Fruit fly (Drosophila melanogaster) whole organism, pupa: Measurements from ENCODE around the gene CG13676.
A peak's percentile ranks its signal among the peaks of the same experiment; 100 is the strongest.

Experiments used
- CG10348 ChIP-seq: fragments of 200-800 bp; sonication (Bioruptor generic); IDR thresholded peaks from 2 replicates; pipeline ENCODE4 v1.3.6; 2022; ENCODE audit warnings: missing biosample characterization, missing genetic modification characterization
- CG12605 ChIP-seq: fragments of 200-800 bp; sonication (Bioruptor generic); IDR thresholded peaks from 2 replicates; pipeline ENCODE4 v1.3.6; 2022; ENCODE audit warnings: missing biosample characterization, missing genetic modification characterization
- CG13204 ChIP-seq: fragments of 200-800 bp; sonication (Bioruptor generic); optimal IDR thresholded peaks from 2 replicates; lab custom pipeline; 2018; ENCODE audit warnings: missing biosample characterization, mild to moderate bottlenecking, missing genetic modification characterization, moderate library complexity
- CG14655 ChIP-seq: fragments of 200-800 bp; sonication (Bioruptor generic); optimal IDR thresholded peaks from 3 replicates; lab custom pipeline; 2017; ENCODE audit warnings: mild to moderate bottlenecking, missing biosample characterization, missing genetic modification reagents, missing genetic modification characterization
- CG15710 ChIP-seq: fragments of 200-800 bp; sonication (Bioruptor generic); optimal IDR thresholded peaks from 2 replicates; lab custom pipeline; 2018; ENCODE audit warnings: missing biosample characterization, mild to moderate bottlenecking, missing genetic modification characterization, moderate library complexity
- CG17806 ChIP-seq: fragments of 200-800 bp; sonication (Bioruptor generic); optimal IDR thresholded peaks from 2 replicates; lab custom pipeline; 2018; ENCODE audit warnings: missing biosample characterization, mild to moderate bottlenecking, missing genetic modification characterization, moderate library complexity
- CG32121 ChIP-seq: fragments of 200-800 bp; sonication (Bioruptor generic); IDR thresholded peaks from 2 replicates; pipeline ENCODE4 v1.3.6; 2022; ENCODE audit warnings: missing biosample characterization, missing genetic modification characterization
- CG34367 ChIP-seq: fragments of 200-800 bp; sonication (Bioruptor generic); optimal IDR thresholded peaks from 2 replicates; lab custom pipeline; 2018; ENCODE audit warnings: missing biosample characterization, mild to moderate bottlenecking, missing genetic modification characterization
- CG4496 ChIP-seq: fragments of 200-800 bp; sonication (Bioruptor generic); IDR thresholded peaks from 3 replicates; pipeline ENCODE4 v1.3.6; 2022; ENCODE audit warnings: missing biosample characterization, missing genetic modification characterization
- CG8159 ChIP-seq: fragments of 200-800 bp; sonication (Bioruptor generic); optimal IDR thresholded peaks from 3 replicates; lab custom pipeline; 2018; ENCODE audit warnings: missing biosample characterization, mild to moderate bottlenecking, missing genetic modification characterization, moderate library complexity
- CG8301 ChIP-seq: fragments of 200-800 bp; sonication (Bioruptor generic); optimal IDR thresholded peaks from 2 replicates; lab custom pipeline; 2018; ENCODE audit warnings: missing biosample characterization, mild to moderate bottlenecking, missing genetic modification characterization
- CG9948 ChIP-seq: fragments of 200-800 bp; sonication (Bioruptor generic); optimal IDR thresholded peaks from 2 replicates; lab custom pipeline; 2018; ENCODE audit warnings: missing biosample characterization, mild to moderate bottlenecking, missing genetic modification characterization, moderate library complexity
- D1 ChIP-seq: fragments of 200-800 bp; sonication (Bioruptor generic); optimal IDR thresholded peaks from 2 replicates; lab custom pipeline; 2018; ENCODE audit warnings: missing biosample characterization, mild to moderate bottlenecking, missing genetic modification characterization, moderate library complexity
- EcR ChIP-seq: fragments of 200-800 bp; sonication (Bioruptor generic); optimal IDR thresholded peaks from 3 replicates; lab custom pipeline; 2019; ENCODE audit warnings: missing biosample characterization, missing genetic modification characterization, mild to moderate bottlenecking, moderate library complexity, missing genetic modification reagents
- Ets98B ChIP-seq: fragments of 200-800 bp; sonication (Bioruptor generic); IDR thresholded peaks from 2 replicates; pipeline ENCODE4 v1.3.6; 2022; ENCODE audit warnings: missing biosample characterization, missing genetic modification characterization
- Pif1A ChIP-seq: fragments of 200-800 bp; sonication (Bioruptor generic); optimal IDR thresholded peaks from 3 replicates; lab custom pipeline; 2016; ENCODE audit warnings: missing biosample characterization, missing genetic modification characterization
- Pif1B ChIP-seq: fragments of 200-800 bp; sonication (Bioruptor generic); optimal IDR thresholded peaks from 3 replicates; lab custom pipeline; 2016; ENCODE audit warnings: missing biosample characterization, missing genetic modification characterization
- Snoo ChIP-seq: fragments of 200-800 bp; sonication (Bioruptor generic); optimal IDR thresholded peaks from 3 replicates; lab custom pipeline; 2017; ENCODE audit warnings: missing biosample characterization, mild to moderate bottlenecking, missing genetic modification characterization, inconsistent platforms
- fd96Ca ChIP-seq: fragments of 200-800 bp; sonication (Bioruptor generic); IDR thresholded peaks from 3 replicates; pipeline ENCODE4 v1.3.6; 2022; ENCODE audit warnings: missing biosample characterization, missing genetic modification characterization
- gl ChIP-seq: fragments of 200-800 bp; sonication (Bioruptor generic); optimal IDR thresholded peaks from 2 replicates; lab custom pipeline; 2018; ENCODE audit warnings: missing biosample characterization, mild to moderate bottlenecking, missing genetic modification characterization
- rn ChIP-seq: fragments of 200-800 bp; sonication (Bioruptor generic); IDR thresholded peaks from 2 replicates; pipeline ENCODE4 v1.3.6; 2022; ENCODE audit warnings: missing biosample characterization, missing genetic modification characterization

Gene CG13676

dm6 chr3L:8121590-8121989 lies 30.0 kb downstream of the CG13676 start, which contains the start of gene ldbr:
Gene ldbr (plus strand): TSS chr3L:8121827.
- TF ChIP-seq CG9948 (tag; lab: Kevin White, UChicago) (no peak), CG8159 (tag; lab: Kevin White, UChicago) (no peak), Ets98B (no peak), Snoo (tag; lab: Kevin White, UChicago) (peak; percentile 12), CG34367 (tag; lab: Kevin White, UChicago) (no peak), CG14655 (GFP tag; lab: Kevin White, UChicago) (no peak)

dm6 chr3L:8116809-8117208 lies 34.8 kb downstream of the CG13676 start:
- TF ChIP-seq CG17806 (tag; lab: Kevin White, UChicago) (no peak), CG32121 (GFP tag; lab: Robert Waterston, UW) (0 out of 2 replicates have a peak, but pooled peaks have one; percentile 16)

- TF ChIP-seq CG14655 (GFP tag; lab: Kevin White, UChicago): no peak
- peak; percentile 56 for TF ChIP-seq rn
- no peak for TF ChIP-seq EcR (GFP tag; lab: Kevin White, UChicago)
- TF ChIP-seq CG32121 (GFP tag; lab: Robert Waterston, UW): peak; percentile 37; the same call in 1 of the 2 replicates
- TF ChIP-seq CG10348: no peak
- no peak for TF ChIP-seq D1 (tag; lab: Kevin White, UChicago)
- no peak for TF ChIP-seq Pif1B (GFP tag; lab: Kevin White, UChicago)
- TF ChIP-seq Pif1A: no peak
- no peak for TF ChIP-seq CG13204 (GFP tag; lab: Kevin White, UChicago)
- TF ChIP-seq CG8159 (tag; lab: Kevin White, UChicago): no peak
- TF ChIP-seq CG17806 (tag; lab: Kevin White, UChicago): peak; percentile 52
- peak; percentile 64 for TF ChIP-seq CG4496 (GFP tag; lab: Robert Waterston, UW)
- TF ChIP-seq CG12605 (GFP tag; lab: Robert Waterston, UW): no peak; the same call in 1 of the 2 replicates
- peak; percentile 70 for TF ChIP-seq Snoo (tag; lab: Kevin White, UChicago)
- no peak for TF ChIP-seq CG8301 (tag; lab: Kevin White, UChicago)
- peak; percentile 70 for TF ChIP-seq CG15710
- peak; percentile 68 for TF ChIP-seq Ets98B
- peak; percentile 65; the same call in 1 of the 3 replicates for TF ChIP-seq fd96Ca (GFP tag; lab: Robert Waterston, UW)
- TF ChIP-seq gl (tag; lab: Kevin White, UChicago): peak; percentile 26
- TF ChIP-seq CG9948 (tag; lab: Kevin White, UChicago): peak; percentile 47
- TF ChIP-seq CG34367 (tag; lab: Kevin White, UChicago): peak; percentile 35
These were observed 35.6 kb downstream of the CG13676 start, which contains the start of the genes Arp3 and msk for dm6 chr3L:8115864-8116528. Gene Arp3 (minus strand): TSS chr3L:8115902. Gene msk (plus strand): TSS chr3L:8116179.

- TF ChIP-seq fd96Ca (GFP tag; lab: Robert Waterston, UW) (no peak; the same call in 2 of the 3 replicates), Ets98B (peak; percentile 40), CG10348 (no peak), EcR (GFP tag; lab: Kevin White, UChicago) (no peak), CG34367 (tag; lab: Kevin White, UChicago) (no peak), CG32121 (GFP tag; lab: Robert Waterston, UW) (peak; percentile 20; the same call in 1 of the 2 replicates), CG14655 (GFP tag; lab: Kevin White, UChicago) (no peak), CG13204 (GFP tag; lab: Kevin White, UChicago) (no peak), CG8159 (tag; lab: Kevin White, UChicago) (no peak), CG12605 (GFP tag; lab: Robert Waterston, UW) (no peak), CG17806 (tag; lab: Kevin White, UChicago) (no peak), CG15710 (no peak), Pif1B (GFP tag; lab: Kevin White, UChicago) (no peak), gl (tag; lab: Kevin White, UChicago) (no peak), D1 (tag; lab: Kevin White, UChicago) (no peak), CG9948 (tag; lab: Kevin White, UChicago) (no peak), rn (peak; percentile 44; the same call in 1 of the 2 replicates), Snoo (tag; lab: Kevin White, UChicago) (peak; percentile 40), Pif1A (no peak), CG4496 (GFP tag; lab: Robert Waterston, UW) (peak; percentile 74; the same call in 2 of the 3 replicates), CG8301 (tag; lab: Kevin White, UChicago) (no peak)
These were observed 41.4 kb downstream of the CG13676 start, which contains the start of gene Nulp1 for dm6 chr3L:8110171-8110570. Gene Nulp1 (plus strand): TSS chr3L:8110368.

dm6 chr3L:8108886-8109285 lies 42.7 kb downstream of the CG13676 start, which contains the start of gene fan:
Gene fan (plus strand): TSS chr3L:8109132.
- TF ChIP-seq fd96Ca (GFP tag; lab: Robert Waterston, UW) (no peak), CG8301 (tag; lab: Kevin White, UChicago) (no peak), CG9948 (tag; lab: Kevin White, UChicago) (no peak), EcR (GFP tag; lab: Kevin White, UChicago) (no peak), CG17806 (tag; lab: Kevin White, UChicago) (no peak), CG14655 (GFP tag; lab: Kevin White, UChicago) (no peak), CG12605 (GFP tag; lab: Robert Waterston, UW) (no peak), Ets98B (no peak), CG4496 (GFP tag; lab: Robert Waterston, UW) (no peak), CG34367 (tag; lab: Kevin White, UChicago) (no peak), D1 (tag; lab: Kevin White, UChicago) (no peak), Snoo (tag; lab: Kevin White, UChicago) (no peak), rn (no peak)
